Fruit fly (Drosophila melanogaster) whole organism, embryonic: ENCODE measurements around the gene NijB.
A peak's percentile ranks its signal among the peaks of the same experiment; 100 is the strongest.

Experiments
- Atf3 ChIP-seq: fragments of 200-800 bp; sonication (Bioruptor generic); optimal IDR thresholded peaks from 3 replicates; lab custom pipeline; 2016; ENCODE audit warnings: missing biosample characterization, missing genetic modification characterization
- Blimp-1 ChIP-seq: fragments of 200-800 bp; sonication (Bioruptor generic); optimal IDR thresholded peaks from 3 replicates; lab custom pipeline; 2018; ENCODE audit warnings: missing biosample characterization, missing genetic modification characterization, mild to moderate bottlenecking, moderate library complexity, missing genetic modification reagents
- Bteb2 ChIP-seq: fragments of 200-800 bp; sonication (Bioruptor generic); optimal IDR thresholded peaks from 2 replicates; lab custom pipeline; 2016; ENCODE audit warnings: missing biosample characterization, missing genetic modification characterization
- CG1024 ChIP-seq: fragments of 200-800 bp; sonication (Bioruptor generic); IDR thresholded peaks from 2 replicates; pipeline ENCODE4 v1.3.6; 2022; ENCODE audit warnings: missing biosample characterization, missing genetic modification characterization
- CG10267 ChIP-seq: fragments of 200-800 bp; sonication (Bioruptor generic); optimal IDR thresholded peaks from 2 replicates; lab custom pipeline; 2018; ENCODE audit warnings: missing biosample characterization, mild to moderate bottlenecking, missing genetic modification characterization, moderate library complexity
- CG10462 ChIP-seq: fragments of 200-800 bp; sonication (Bioruptor generic); optimal IDR thresholded peaks from 2 replicates; lab custom pipeline; 2016; ENCODE audit warnings: missing biosample characterization, missing genetic modification characterization
- CG10654 ChIP-seq: fragments of 200-800 bp; sonication (Bioruptor generic); optimal IDR thresholded peaks from 2 replicates; lab custom pipeline; 2016; ENCODE audit warnings: missing biosample characterization, missing genetic modification characterization
- CG11093 ChIP-seq: fragments of 200-800 bp; sonication (Bioruptor generic); IDR thresholded peaks from 3 replicates; pipeline ENCODE4 v1.3.6; 2022; ENCODE audit warnings: missing biosample characterization, missing genetic modification characterization
- CG11456 ChIP-seq: fragments of 200-800 bp; sonication (Bioruptor generic); IDR thresholded peaks from 3 replicates; pipeline ENCODE4 v1.3.6; 2022; ENCODE audit warnings: missing biosample characterization, missing genetic modification characterization
- CG11723 ChIP-seq: fragments of 200-800 bp; sonication (Bioruptor generic); optimal IDR thresholded peaks from 2 replicates; lab custom pipeline; 2017; ENCODE audit warnings: missing biosample characterization, mild to moderate bottlenecking, missing genetic modification characterization
- CG12744 ChIP-seq: fragments of 200-800 bp; sonication (Bioruptor generic); optimal IDR thresholded peaks from 2 replicates; lab custom pipeline; 2016; ENCODE audit warnings: missing biosample characterization, missing genetic modification characterization
- CG13775 ChIP-seq: fragments of 200-800 bp; sonication (Bioruptor generic); optimal IDR thresholded peaks from 3 replicates; lab custom pipeline; 2017; ENCODE audit warnings: missing biosample characterization, mild to moderate bottlenecking, missing genetic modification characterization
- CG1602 ChIP-seq: fragments of 200-800 bp; sonication (Bioruptor generic); optimal IDR thresholded peaks from 3 replicates; lab custom pipeline; 2016; ENCODE audit warnings: missing biosample characterization, missing genetic modification characterization
- CG2875 ChIP-seq: fragments of 200-800 bp; sonication (Bioruptor generic); optimal IDR thresholded peaks from 2 replicates; lab custom pipeline; 2017; ENCODE audit warnings: missing biosample characterization, mild to moderate bottlenecking, missing genetic modification characterization, missing genetic modification reagents
- CG31224 ChIP-seq: fragments of 200-800 bp; sonication (Bioruptor generic); IDR thresholded peaks from 2 replicates; pipeline ENCODE4 v1.3.6; 2022; ENCODE audit warnings: missing biosample characterization, missing genetic modification characterization
- CG31388 ChIP-seq: fragments of 200-800 bp; sonication (Bioruptor generic); optimal IDR thresholded peaks from 2 replicates; lab custom pipeline; 2016; ENCODE audit warnings: missing biosample characterization, missing genetic modification characterization
- CG33213 ChIP-seq: fragments of 200-800 bp; sonication (Bioruptor generic); optimal IDR thresholded peaks from 3 replicates; lab custom pipeline; 2016; ENCODE audit warnings: missing biosample characterization, missing genetic modification characterization
- CG3407 ChIP-seq: fragments of 200-800 bp; sonication (Bioruptor generic); optimal IDR thresholded peaks from 2 replicates; lab custom pipeline; 2018; ENCODE audit warnings: missing biosample characterization, mild to moderate bottlenecking, missing genetic modification characterization
- CG3726 ChIP-seq: fragments of 200-800 bp; sonication (Bioruptor generic); IDR thresholded peaks from 3 replicates; pipeline ENCODE4, ENCODE4 v1.3.6; 2022; ENCODE audit warnings: missing biosample characterization, missing genetic modification characterization
- CG5180 ChIP-seq: fragments of 200-800 bp; sonication (Bioruptor generic); optimal IDR thresholded peaks from 3 replicates; lab custom pipeline; 2017; ENCODE audit warnings: missing biosample characterization, missing genetic modification characterization, mild to moderate bottlenecking, moderate library complexity, missing genetic modification reagents
- CG5245 ChIP-seq: fragments of 200-800 bp; sonication (Bioruptor generic); optimal IDR thresholded peaks from 3 replicates; lab custom pipeline; 2016; ENCODE audit warnings: missing biosample characterization, missing genetic modification characterization
- CG5953 ChIP-seq: fragments of 200-800 bp; sonication (Bioruptor generic); IDR thresholded peaks from 2 replicates; pipeline ENCODE4 v1.3.6; 2022; ENCODE audit warnings: missing biosample characterization, missing genetic modification characterization
- CG6254 ChIP-seq: fragments of 200-800 bp; sonication (Bioruptor generic); optimal IDR thresholded peaks from 3 replicates; lab custom pipeline; 2017; ENCODE audit warnings: mild to moderate bottlenecking, missing biosample characterization, missing genetic modification reagents, missing genetic modification characterization
- CG9797 ChIP-seq: fragments of 200-800 bp; sonication (Bioruptor generic); optimal IDR thresholded peaks from 3 replicates; lab custom pipeline; 2018; ENCODE audit warnings: missing biosample characterization, mild to moderate bottlenecking, missing genetic modification characterization
- D ChIP-seq, 2 experiments: fragments of 200-800 bp in 1 of 2; fragments of >200 bp in 1 of 2; sonication (Bioruptor generic) in 1 of 2; optimal IDR thresholded peaks; 2 replicates in 1 of 2; 3 replicates in 1 of 2; lab custom pipeline; 2017; ENCODE audit warnings: mild to moderate bottlenecking in 1 of 2, missing biosample characterization in 1 of 2, missing genetic modification characterization in 1 of 2, missing genetic modification reagents in 1 of 2
- Dfd ChIP-seq, 2 experiments: fragments of >200 bp; optimal IDR thresholded peaks; 2 replicates each; lab custom pipeline; 2017; ENCODE audit warnings: missing biosample characterization in 2 of 2, missing genetic modification characterization in 2 of 2
- Dll ChIP-seq: fragments of 200-800 bp; sonication (Bioruptor generic); IDR thresholded peaks from 4 replicates; pipeline ENCODE4 v1.3.6; 2022; ENCODE audit warnings: missing biosample characterization, missing genetic modification characterization; ENCODE audit not compliant: partially characterized antibody
- ERR ChIP-seq: fragments of 200-800 bp; sonication (Bioruptor generic); optimal IDR thresholded peaks from 2 replicates; lab custom pipeline; 2016; ENCODE audit warnings: missing biosample characterization, missing genetic modification characterization
- Ets97D ChIP-seq: fragments of 200-800 bp; sonication (Bioruptor generic); optimal IDR thresholded peaks from 3 replicates; lab custom pipeline; 2016; ENCODE audit warnings: missing biosample characterization, missing genetic modification characterization
- H15 ChIP-seq: fragments of 200-800 bp; sonication (Bioruptor generic); IDR thresholded peaks from 3 replicates; pipeline ENCODE4 v1.3.6; 2022; ENCODE audit warnings: missing biosample characterization, missing genetic modification characterization
- NfI ChIP-seq: fragments of 200-800 bp; sonication (Bioruptor generic); optimal IDR thresholded peaks from 3 replicates; lab custom pipeline; 2018; ENCODE audit warnings: missing biosample characterization, mild to moderate bottlenecking, missing genetic modification characterization, moderate library complexity
- Side ChIP-seq: fragments of 200-800 bp; sonication (Bioruptor generic); optimal IDR thresholded peaks from 2 replicates; lab custom pipeline; 2016; ENCODE audit warnings: missing biosample characterization, missing genetic modification characterization
- Sin3A ChIP-seq: fragments of >200 bp; optimal IDR thresholded peaks from 2 replicates; lab custom pipeline; 2018
- ab ChIP-seq: fragments of 200-800 bp; sonication (Bioruptor generic); optimal IDR thresholded peaks from 2 replicates; lab custom pipeline; 2016; ENCODE audit warnings: missing biosample characterization, missing genetic modification characterization
- abd-A ChIP-seq: fragments of 200-800 bp; sonication (Bioruptor generic); optimal IDR thresholded peaks from 3 replicates; lab custom pipeline; 2019; ENCODE audit warnings: missing biosample characterization, mild to moderate bottlenecking, missing genetic modification characterization, moderate library complexity
- chinmo ChIP-seq: fragments of 200-800 bp; sonication (Bioruptor generic); IDR thresholded peaks from 4 replicates; pipeline ENCODE4 v1.3.6; 2022; ENCODE audit warnings: missing biosample characterization, missing genetic modification characterization; ENCODE audit not compliant: partially characterized antibody
- eve ChIP-seq, 2 experiments: fragments of >200 bp; optimal IDR thresholded peaks; 2 replicates each; lab custom pipeline; 2017; ENCODE audit warnings: missing biosample characterization in 2 of 2, missing genetic modification characterization in 2 of 2
- ewg ChIP-seq: fragments of 200-800 bp; sonication (Bioruptor generic); optimal IDR thresholded peaks from 3 replicates; lab custom pipeline; 2017; ENCODE audit warnings: mild to moderate bottlenecking, missing biosample characterization, missing genetic modification reagents, missing genetic modification characterization
- h ChIP-seq: fragments of >200 bp; optimal IDR thresholded peaks from 2 replicates; lab custom pipeline; 2017
- ind ChIP-seq: fragments of 200-800 bp; sonication (Bioruptor generic); optimal IDR thresholded peaks from 3 replicates; lab custom pipeline; 2016; ENCODE audit warnings: missing biosample characterization, missing genetic modification characterization
- lbe ChIP-seq: fragments of 200-800 bp; sonication (Bioruptor generic); optimal IDR thresholded peaks from 2 replicates; lab custom pipeline; 2016; ENCODE audit warnings: missing biosample characterization, mild to moderate bottlenecking, missing genetic modification characterization
- lov ChIP-seq, 2 experiments: fragments of 200-800 bp in 1 of 2; fragments of >200 bp in 1 of 2; sonication (Bioruptor generic) in 1 of 2; IDR thresholded peaks in 1 of 2; optimal IDR thresholded peaks in 1 of 2; 2 replicates in 1 of 2; 3 replicates in 1 of 2; pipeline versions ENCODE4 v1.3.6 to Lab custom; 2017 to 2022; ENCODE audit warnings: missing biosample characterization in 1 of 2, missing genetic modification characterization in 1 of 2
- nerfin-1 ChIP-seq: fragments of 200-800 bp; sonication (Bioruptor generic); optimal IDR thresholded peaks from 3 replicates; lab custom pipeline; 2019; ENCODE audit warnings: missing biosample characterization, mild to moderate bottlenecking, missing genetic modification characterization, moderate library complexity
- odd ChIP-seq: fragments of 200-800 bp; sonication (Bioruptor generic); optimal IDR thresholded peaks from 2 replicates; lab custom pipeline; 2017; ENCODE audit warnings: missing biosample characterization, mild to moderate bottlenecking, missing genetic modification characterization
- p53 ChIP-seq: fragments of 200-800 bp; sonication (Bioruptor generic); optimal IDR thresholded peaks from 2 replicates; lab custom pipeline; 2016; ENCODE audit warnings: missing biosample characterization, missing genetic modification characterization
- rib ChIP-seq: fragments of 200-800 bp; sonication (Bioruptor generic); IDR thresholded peaks from 2 replicates; pipeline ENCODE4 v1.3.6; 2022; ENCODE audit warnings: missing biosample characterization, missing genetic modification characterization
- ro ChIP-seq: fragments of 200-800 bp; sonication (Bioruptor generic); IDR thresholded peaks from 2 replicates; pipeline ENCODE4 v1.3.6; 2022; ENCODE audit warnings: missing biosample characterization, missing genetic modification characterization
- slbo ChIP-seq: fragments of 200-800 bp; sonication (Bioruptor generic); IDR thresholded peaks from 2 replicates; pipeline ENCODE4 v1.3.6; 2022; ENCODE audit warnings: missing biosample characterization, missing genetic modification characterization
- sr ChIP-seq: fragments of 200-800 bp; sonication (Bioruptor generic); IDR thresholded peaks from 3 replicates; pipeline ENCODE4 v1.3.6; 2022; ENCODE audit warnings: missing biosample characterization, missing genetic modification characterization
- tx ChIP-seq: fragments of 200-800 bp; sonication (Bioruptor generic); optimal IDR thresholded peaks from 2 replicates; lab custom pipeline; 2016; ENCODE audit warnings: missing biosample characterization, missing genetic modification characterization
- wek ChIP-seq: fragments of 200-800 bp; sonication (Bioruptor generic); optimal IDR thresholded peaks from 3 replicates; lab custom pipeline; 2018; ENCODE audit warnings: missing biosample characterization, mild to moderate bottlenecking, missing genetic modification characterization, moderate library complexity

The NijB gene

dm6 chr3L:18848436-18848835 lies 43.7 kb upstream of the NijB start (continued):
- TF ChIP-seq abd-A (tag; lab: Kevin White, UChicago) (no peak), Dll (GFP tag; lab: Robert Waterston, UW) (no peak), Atf3 (GFP tag; lab: Kevin White, UChicago) (no peak), CG11093 (GFP tag; lab: Robert Waterston, UW) (no peak; the same call in 2 of the 3 replicates), ro (GFP tag; lab: Robert Waterston, UW) (no peak), ERR (GFP tag; lab: Kevin White, UChicago) (peak; percentile 16), CG1024 (GFP tag; lab: Robert Waterston, UW) (no peak; the same call in 1 of the 2 replicates), wek (GFP tag; lab: Kevin White, UChicago) (no peak), h (lab: Kevin White, UChicago) (no peak), CG5180 (GFP tag; lab: Kevin White, UChicago) (peak; percentile 7), tx (GFP tag; lab: Kevin White, UChicago) (peak; percentile 50), slbo (no peak), NfI (GFP tag; lab: Kevin White, UChicago) (no peak), CG10462 (GFP tag; lab: Kevin White, UChicago) (peak; percentile 44), CG5953 (no peak), CG10654 (GFP tag; lab: Kevin White, UChicago) (peak; percentile 50), lbe (GFP tag; lab: Kevin White, UChicago) (peak; percentile 45), ewg (GFP tag; lab: Kevin White, UChicago) (peak; percentile 62), CG10267 (peak; percentile 67), CG11456 (GFP tag; lab: Robert Waterston, UW) (no peak), lov (optimal IDR thresholded peaks at IDR 0.05; lab: Kevin White, UChicago) (no peak), lov (GFP tag; IDR thresholded peaks at IDR 0.05; lab: Robert Waterston, UW) (no peak; the same call in 2 of the 3 replicates), Side (GFP tag; lab: Kevin White, UChicago) (peak; percentile 84), CG31388 (GFP tag; lab: Kevin White, UChicago) (no peak), CG9797 (no peak), Sin3A (lab: Kevin White, UChicago) (no peak), sr (no peak), p53 (GFP tag; lab: Kevin White, UChicago) (peak; percentile 48), Bteb2 (GFP tag; lab: Kevin White, UChicago) (peak; percentile 34), CG6254 (GFP tag; lab: Kevin White, UChicago) (no peak), CG5245 (GFP tag; lab: Kevin White, UChicago) (peak; percentile 57), Dfd (GFP tag; optimal IDR thresholded peaks at IDR 0.05; lab: Kevin White, UChicago) (no peak), CG31224 (GFP tag; lab: Robert Waterston, UW) (no peak), CG1602 (GFP tag; lab: Kevin White, UChicago) (peak; percentile 21), H15 (GFP tag; lab: Robert Waterston, UW) (no peak; the same call in 2 of the 3 replicates), CG13775 (GFP tag; lab: Kevin White, UChicago) (peak; percentile 72), Blimp-1 (no peak), ind (GFP tag; lab: Kevin White, UChicago) (peak; percentile 60), ab (GFP tag; lab: Kevin White, UChicago) (no peak), CG11723 (GFP tag; lab: Kevin White, UChicago) (peak; percentile 34), D (optimal IDR thresholded peaks at IDR 0.05; lab: Kevin White, UChicago) (no peak), D (GFP tag; optimal IDR thresholded peaks at IDR 0.05; lab: Kevin White, UChicago) (peak; percentile 23), CG3726 (GFP tag; lab: Robert Waterston, UW) (no peak), CG12744 (GFP tag; lab: Kevin White, UChicago) (peak; percentile 68), CG3407 (GFP tag; lab: Kevin White, UChicago) (peak; percentile 44), chinmo (GFP tag; lab: Robert Waterston, UW) (peak; percentile 80; the same call in 2 of the 4 replicates), CG2875 (GFP tag; lab: Kevin White, UChicago) (peak; percentile 61), Ets97D (GFP tag; lab: Kevin White, UChicago) (peak; percentile 48), nerfin-1 (tag; lab: Kevin White, UChicago) (peak; percentile 62), odd (GFP tag; lab: Kevin White, UChicago) (peak; percentile 50), rib (GFP tag; lab: Robert Waterston, UW) (peak; percentile 28; the same call in 1 of the 2 replicates), eve (GFP tag; optimal IDR thresholded peaks at IDR 0.05; lab: Kevin White, UChicago) (peak in 1 of 2 experiments; percentile 64), CG33213 (peak; percentile 89)
